Fruit fly (Drosophila melanogaster): Measurements from ENCODE around the gene CG8944.

Gene CG8944

DNA sequence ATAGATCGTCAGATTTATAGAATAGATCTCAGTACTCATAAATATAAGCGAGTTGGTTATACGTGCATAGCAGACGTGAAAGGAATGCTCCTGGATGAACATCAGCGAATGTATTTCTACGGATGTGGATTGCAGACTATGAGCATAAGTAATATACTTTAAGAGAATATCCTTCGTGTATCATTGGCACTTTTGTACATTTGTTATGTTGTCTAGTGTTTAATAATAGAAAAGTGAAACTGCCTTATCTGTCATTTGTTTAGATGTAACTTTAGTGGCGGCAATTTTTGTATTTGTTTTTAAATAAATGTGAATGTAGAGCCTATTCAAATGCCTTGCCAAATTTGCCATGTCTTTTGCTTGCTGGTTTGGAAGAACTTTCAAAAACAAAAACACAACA is 26.6 kb upstream of the CG8944 start, which contains the start of gene CG43672:
Gene CG43672 (plus strand): TSS at position 301 of the 400 bp plus-strand sequence.
- TF ChIP-seq CG12605 (GFP tag; IDR thresholded peaks at IDR 0.05) (no peak), Pif1A (GFP tag; optimal IDR thresholded peaks at IDR 0.05) (no peak), Pif1B (GFP tag; optimal IDR thresholded peaks at IDR 0.05) (no peak), D1 (tag; optimal IDR thresholded peaks at IDR 0.05) (no peak), CG17806 (tag; optimal IDR thresholded peaks at IDR 0.05) (no peak), CG10348 (GFP tag; IDR thresholded peaks at IDR 0.05) (no peak)

DNA sequence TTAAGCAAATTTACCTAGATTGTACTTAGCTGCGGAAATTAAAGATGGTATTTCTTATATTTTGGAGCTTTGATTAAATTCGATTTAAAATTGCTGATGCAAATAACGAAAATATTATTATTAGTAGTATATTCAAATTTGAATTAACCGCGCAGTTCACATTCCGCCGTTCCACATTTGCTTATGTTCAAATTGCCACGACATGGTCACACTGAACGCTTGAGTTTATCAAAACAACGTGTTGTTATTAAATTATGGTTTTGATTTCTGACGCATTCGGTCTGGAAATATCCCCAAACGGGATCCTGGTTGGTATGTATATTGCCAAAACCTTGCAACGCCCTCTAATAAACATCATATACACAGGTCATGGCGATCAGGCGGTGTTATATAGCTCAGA is 23.4 kb upstream of the CG8944 start, which contains the start of gene CG33172:
Gene CG33172 (plus strand): TSS at position 208 of the 400 bp plus-strand sequence.
- TF ChIP-seq Ets98B (GFP tag; IDR thresholded peaks at IDR 0.05) (no peak), rn (GFP tag; IDR thresholded peaks at IDR 0.05) (no peak), D1 (tag; optimal IDR thresholded peaks at IDR 0.05) (no peak), fd96Ca (GFP tag; IDR thresholded peaks at IDR 0.05) (no peak), gl (tag; optimal IDR thresholded peaks at IDR 0.05) (no peak), CG17806 (tag; optimal IDR thresholded peaks at IDR 0.05) (no peak), Pif1B (GFP tag; optimal IDR thresholded peaks at IDR 0.05) (no peak), CG12605 (GFP tag; IDR thresholded peaks at IDR 0.05) (no peak), Pif1A (GFP tag; optimal IDR thresholded peaks at IDR 0.05) (no peak), CG14655 (GFP tag; optimal IDR thresholded peaks at IDR 0.05) (no peak)

DNA sequence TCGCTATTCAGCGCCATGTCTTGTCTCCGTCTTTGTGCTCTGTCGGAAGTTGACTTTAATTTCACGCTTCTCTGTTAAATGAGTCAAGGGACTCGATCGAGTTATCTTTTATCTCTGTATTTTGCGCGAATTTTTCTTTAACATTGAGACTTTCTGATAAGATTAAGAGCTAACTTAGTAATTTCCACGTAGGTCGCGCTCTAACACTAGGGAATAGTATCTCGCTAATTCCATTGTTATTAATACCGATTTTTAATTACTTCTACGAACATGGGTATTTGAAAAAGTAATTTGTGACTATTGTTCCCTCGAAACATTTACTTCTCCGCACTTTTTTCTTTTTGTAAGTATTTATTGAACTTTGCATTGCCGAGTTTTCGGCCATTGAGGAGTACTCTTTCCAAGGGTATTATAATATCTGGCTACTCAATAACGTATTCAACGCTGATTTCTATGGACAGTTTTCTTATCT is 20.4 kb upstream of the CG8944 start, which contains the start of gene CG8952:
Gene CG8952 (minus strand): TSS at position 51 of the 472 bp plus-strand sequence.
- no peak for TF ChIP-seq CG17806 (tag; optimal IDR thresholded peaks at IDR 0.05)
- no peak for TF ChIP-seq D1 (tag; optimal IDR thresholded peaks at IDR 0.05)
- no peak for TF ChIP-seq CG9948 (tag; optimal IDR thresholded peaks at IDR 0.05)
- no peak for TF ChIP-seq rn (GFP tag; IDR thresholded peaks at IDR 0.05)
- TF ChIP-seq Pif1B (GFP tag; optimal IDR thresholded peaks at IDR 0.05) = no peak
- TF ChIP-seq CG4496 (GFP tag; IDR thresholded peaks at IDR 0.05) = no peak
- TF ChIP-seq CG14655 (GFP tag; optimal IDR thresholded peaks at IDR 0.05) = no peak
- no peak for TF ChIP-seq CG32121 (GFP tag; IDR thresholded peaks at IDR 0.05)
- no peak for TF ChIP-seq fd96Ca (GFP tag; IDR thresholded peaks at IDR 0.05)
- no peak for TF ChIP-seq CG10348 (GFP tag; IDR thresholded peaks at IDR 0.05)

DNA sequence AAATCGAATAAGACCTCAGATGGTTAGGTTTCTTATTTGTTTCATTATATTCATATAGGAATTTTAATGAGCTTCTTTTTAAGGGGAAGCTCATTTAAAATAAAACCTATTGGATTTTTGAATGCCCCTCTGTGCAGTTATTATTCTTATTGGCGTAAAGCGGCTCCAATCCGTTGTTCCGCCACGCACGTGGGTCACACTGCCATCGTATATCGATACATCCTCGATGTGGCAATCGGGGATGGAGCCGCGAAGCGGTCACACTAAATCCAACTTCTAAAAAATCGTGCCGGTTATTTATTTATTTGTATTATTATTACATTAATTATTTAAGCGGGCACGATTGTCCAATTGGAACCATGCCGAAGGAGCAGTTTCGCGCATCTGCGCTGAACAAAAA is 16.7 kb upstream of the CG8944 start, which contains the start of gene Polr3A:
Gene Polr3A (plus strand): TSS at position 234 of the 400 bp plus-strand sequence.
- TF ChIP-seq CG13204 (GFP tag; optimal IDR thresholded peaks at IDR 0.05) (no peak), Pif1A (GFP tag; optimal IDR thresholded peaks at IDR 0.05) (no peak), EcR (GFP tag; optimal IDR thresholded peaks at IDR 0.05) (no peak), CG10348 (GFP tag; IDR thresholded peaks at IDR 0.05) (no peak)

DNA sequence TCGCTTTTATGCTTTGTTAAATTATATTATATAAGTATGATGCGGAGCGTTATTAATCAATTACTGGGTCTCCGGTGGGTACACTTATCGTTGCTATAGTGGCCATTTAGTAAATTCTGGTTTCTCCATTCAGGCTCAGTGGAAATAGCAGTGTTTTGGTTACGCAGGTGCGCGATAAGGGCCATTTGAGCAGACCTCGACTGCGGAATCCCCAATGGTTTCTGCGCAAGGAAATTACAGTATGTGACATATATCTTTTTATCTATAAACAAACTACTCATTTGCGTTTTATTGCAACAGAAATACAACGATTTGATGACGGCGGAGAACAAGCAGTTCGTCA is 15.2 kb upstream of the CG8944 start:
- TF ChIP-seq CG12605 (GFP tag; IDR thresholded peaks at IDR 0.05) = no peak

- TF ChIP-seq Pif1B (GFP tag; optimal IDR thresholded peaks at IDR 0.05) (no peak), gl (tag; optimal IDR thresholded peaks at IDR 0.05) (no peak), CG8159 (tag; optimal IDR thresholded peaks at IDR 0.05) (no peak), CG17806 (tag; optimal IDR thresholded peaks at IDR 0.05) (no peak), CG14655 (GFP tag; optimal IDR thresholded peaks at IDR 0.05) (no peak), CG10348 (GFP tag; IDR thresholded peaks at IDR 0.05) (no peak), CG32121 (GFP tag; IDR thresholded peaks at IDR 0.05) (no peak), CG13204 (GFP tag; optimal IDR thresholded peaks at IDR 0.05) (no peak), Snoo (tag; optimal IDR thresholded peaks at IDR 0.05) (no peak), CG8301 (tag; optimal IDR thresholded peaks at IDR 0.05) (no peak), fd96Ca (GFP tag; IDR thresholded peaks at IDR 0.05) (no peak), Ets98B (GFP tag; IDR thresholded peaks at IDR 0.05) (no peak)
These were observed 14.6 kb upstream of the CG8944 start, which contains the start of the genes Graf and mRpL3 for dm6 chrX:15760447-15761297. Gene Graf (minus strand): TSS chrX:15760733. Gene mRpL3 (plus strand): TSS chrX:15761248.

- no peak for TF ChIP-seq D1 (tag; optimal IDR thresholded peaks at IDR 0.05)
- TF ChIP-seq CG4496 (GFP tag; IDR thresholded peaks at IDR 0.05) = no peak
- TF ChIP-seq EcR (GFP tag; optimal IDR thresholded peaks at IDR 0.05) = peak; percentile 11
- no peak for TF ChIP-seq CG32121 (GFP tag; IDR thresholded peaks at IDR 0.05)
- no peak for TF ChIP-seq Ets98B (GFP tag; IDR thresholded peaks at IDR 0.05)
- TF ChIP-seq CG9948 (tag; optimal IDR thresholded peaks at IDR 0.05) = no peak
- TF ChIP-seq CG8159 (tag; optimal IDR thresholded peaks at IDR 0.05) = no peak
- no peak for TF ChIP-seq Snoo (tag; optimal IDR thresholded peaks at IDR 0.05)
- no peak for TF ChIP-seq CG12605 (GFP tag; IDR thresholded peaks at IDR 0.05)
These were observed 13.9 kb upstream of the CG8944 start for dm6 chrX:15759752-15760446.

All from whole organism, pupa.